Fruit fly (Drosophila melanogaster) whole organism, adult: ENCODE data around the gene CG42494.

ENCODE experiments used
- CG12768 ChIP-seq: fragments of 200-800 bp; sonication (Bioruptor generic); optimal IDR thresholded peaks from 2 replicates; lab custom pipeline; 2017; ENCODE audit warnings: missing biosample characterization, missing genetic modification characterization, mild to moderate bottlenecking, moderate library complexity, missing genetic modification reagents
- Crg-1 ChIP-seq: fragments of 200-800 bp; sonication (Bioruptor generic); optimal IDR thresholded peaks from 2 replicates; lab custom pipeline; 2016; ENCODE audit warnings: missing biosample characterization, missing genetic modification characterization
- Hr96 ChIP-seq: fragments of 200-800 bp; sonication (Bioruptor generic); optimal IDR thresholded peaks from 2 replicates; lab custom pipeline; 2016; ENCODE audit warnings: missing biosample characterization, missing genetic modification characterization
- Mnt ChIP-seq: fragments of 200-800 bp; sonication (Bioruptor generic); optimal IDR thresholded peaks from 2 replicates; lab custom pipeline; 2016; ENCODE audit warnings: missing biosample characterization, mild to moderate bottlenecking, missing genetic modification characterization

DNA sequence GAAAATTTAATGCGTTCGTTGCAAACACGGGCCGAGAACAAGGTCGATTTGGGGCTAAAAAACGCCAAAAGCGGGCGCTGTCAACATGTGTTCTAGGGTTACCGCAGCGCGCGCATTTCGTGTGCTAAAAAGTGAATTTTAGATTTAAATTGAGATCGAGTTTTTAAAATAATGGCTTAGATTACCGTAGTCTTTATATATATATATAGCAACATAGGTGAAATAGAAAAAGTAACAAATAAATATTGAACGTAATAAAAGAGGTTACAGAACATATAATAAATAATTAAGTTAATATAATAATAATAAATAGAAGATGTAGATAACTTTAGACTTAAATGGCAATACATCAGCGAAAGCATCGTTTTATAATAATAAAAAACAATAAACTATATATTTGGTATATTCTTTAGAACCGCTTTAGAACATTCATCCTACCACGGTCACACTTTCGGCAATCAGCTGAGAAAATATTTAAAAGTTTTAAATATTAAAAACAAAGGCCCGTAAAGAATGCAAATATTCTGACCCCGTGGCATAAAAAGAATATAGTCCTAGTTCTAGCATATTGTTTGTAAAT is 40.7 kb upstream of the CG42494 start, which contains the start of the genes CG11537 and Alg2:
- TF ChIP-seq Hr96 (GFP tag; lab: Kevin White, UChicago): no peak
- TF ChIP-seq Crg-1 (GFP tag; lab: Kevin White, UChicago): no peak
- peak; percentile 54 for TF ChIP-seq CG12768 (GFP tag; lab: Kevin White, UChicago)
- TF ChIP-seq Mnt (GFP tag; lab: Kevin White, UChicago): peak; percentile 57
